Worm (Caenorhabditis elegans): ENCODE results near the gene sqt-3.

DNA sequence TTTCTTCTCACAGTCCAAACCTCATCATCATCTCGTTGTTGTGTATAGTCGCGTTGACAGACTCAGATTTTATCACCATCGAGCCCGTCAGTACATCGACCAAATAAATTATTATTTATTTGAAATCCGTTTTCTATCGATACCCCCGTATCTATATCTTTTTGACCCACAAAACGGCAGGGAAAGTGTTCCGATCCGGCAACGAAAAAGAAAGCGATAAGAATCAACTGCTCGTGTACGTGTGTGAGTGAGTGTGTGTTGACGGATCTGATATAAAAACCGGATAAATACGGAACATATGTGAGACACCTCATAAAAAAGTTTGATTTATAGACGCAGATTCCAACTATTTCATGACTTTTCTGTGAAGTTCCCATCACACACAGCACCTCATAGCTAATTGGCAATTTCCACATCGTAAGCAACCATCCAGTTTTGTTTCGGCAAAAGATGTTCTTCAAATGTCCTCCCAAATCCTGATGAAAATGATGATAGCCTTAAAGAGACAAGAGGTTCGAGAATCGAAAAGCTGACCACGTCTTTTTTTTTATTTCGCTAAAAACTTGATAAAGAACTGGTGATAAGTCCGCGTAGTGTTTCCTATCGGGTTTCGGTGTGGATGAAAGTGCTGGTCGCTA, 1.8 kb downstream of the sqt-3 start:
- TF ChIP-seq nhr-10 (tag; optimal IDR thresholded peaks at IDR 0.05) (no peak), nhr-25 (tag; optimal IDR thresholded peaks at IDR 0.05) (no peak)

All from whole organism, L2 larva.